Worm (Caenorhabditis elegans): ENCODE measurements around the gene F47B8.14.

- TF ChIP-seq zip-4 (GFP tag; optimal IDR thresholded peaks at IDR 0.05) (no peak), jun-1 (tag; optimal IDR thresholded peaks at IDR 0.05) (no peak), nhr-76 (tag; optimal IDR thresholded peaks at IDR 0.05) (no peak), aly-2 (tag; optimal IDR thresholded peaks at IDR 0.05) (no peak)
Observed at ce11 chrV:14316525-14316924, 3.8 kb upstream of the F47B8.14 start, which contains the start of gene F47B8.2.

All from whole organism, L1 larva.